Fruit fly (Drosophila melanogaster) S2 (cell line): ENCODE data around the gene sog.

Source experiments
- CG8478 ChIP-seq: fragments of >200 bp; optimal IDR thresholded peaks from 2 replicates; lab custom pipeline; 2018
- CTCF ChIP-seq, 2 experiments: fragments of >200 bp; optimal IDR thresholded peaks; 2 replicates each; lab custom pipeline; 2018

dm6 chrX:15633313-15633727 lies at the start of gene sog:
- TF ChIP-seq CG8478 (lab: Kevin White, UChicago) (no peak), CTCF (optimal IDR thresholded peaks at IDR 0.05; lab: Kevin White, UChicago) (no peak)
